Fruit fly (Drosophila melanogaster): ENCODE data around the gene CG17715.
"Not testable (repeated sequence)": the region's sequence is repeated elsewhere in the genome, so short reads cannot be mapped to it uniquely, and the experiment has no call there.

CG17715 gene

DNA sequence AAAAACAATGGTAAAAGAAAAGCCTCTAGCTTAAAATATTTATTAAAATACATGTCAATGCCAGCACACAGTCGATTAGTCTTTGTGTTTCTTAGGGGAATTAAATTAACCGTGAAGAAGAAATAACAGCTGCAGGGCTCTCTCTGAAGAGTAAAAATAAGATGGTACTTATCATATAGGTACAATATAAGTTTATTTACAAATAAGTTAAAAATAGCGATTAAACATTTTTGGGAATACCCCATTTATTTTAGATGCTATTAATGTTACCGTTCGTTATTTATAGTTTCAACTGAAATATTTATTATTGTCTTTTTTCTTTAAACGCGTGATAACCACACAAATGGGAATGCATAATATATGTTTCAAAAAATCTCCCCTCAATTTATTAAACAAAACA is at the start of gene CG17715:
Gene CG17715 (plus strand): TSS at position 301 of the 400 bp plus-strand sequence.
- TF ChIP-seq CG17801 (GFP tag; optimal IDR thresholded peaks at IDR 0.05; ENCODE audit: partially characterized antibody) = not testable (repeated sequence)

DNA sequence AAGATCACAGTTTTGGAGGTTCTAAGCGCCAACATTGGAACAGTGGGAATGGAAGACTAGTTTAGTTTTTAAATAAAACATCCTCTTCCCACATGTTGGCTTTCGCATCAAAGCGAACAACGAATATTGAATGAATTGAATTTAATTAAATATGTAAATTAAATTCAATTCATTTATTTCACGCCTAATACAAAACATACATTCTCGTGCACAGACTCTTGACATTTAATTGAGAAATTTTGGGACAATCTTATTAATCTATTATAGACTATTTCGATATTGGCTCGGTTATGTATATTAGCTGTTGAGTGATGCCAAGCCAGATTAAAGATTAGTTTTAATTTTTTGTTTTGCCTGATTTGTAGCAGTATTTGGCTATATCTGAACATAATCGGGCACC is 45.8 kb upstream of the CG17715 start, which contains the start of gene CG40439:
Gene CG40439 (minus strand): TSS at position 8 of the 400 bp plus-strand sequence.
- TF ChIP-seq CG17801 (GFP tag; optimal IDR thresholded peaks at IDR 0.05; ENCODE audit: partially characterized antibody) = not testable (repeated sequence)
